Worm (Caenorhabditis elegans): ENCODE measurements around the gene F49C5.9.

DNA sequence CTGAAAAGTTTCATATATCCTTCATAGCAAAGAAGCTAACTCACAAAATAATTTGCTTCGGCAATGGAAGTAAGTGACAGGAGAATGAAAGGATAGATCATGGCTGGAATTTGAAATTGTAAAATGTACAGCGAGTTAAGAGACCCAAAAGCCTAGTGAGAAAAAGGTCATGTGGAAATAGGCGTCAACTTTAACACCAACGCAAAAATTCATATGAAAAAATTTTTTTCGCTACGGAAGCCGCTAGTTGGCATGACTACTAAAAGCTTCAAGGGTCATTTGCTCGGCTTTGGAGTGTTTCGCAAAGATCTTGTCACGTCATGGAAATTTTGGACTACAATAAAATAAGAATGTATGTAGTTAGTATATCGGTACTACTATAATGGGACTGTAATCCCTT lies 26.1 kb upstream of the F49C5.9 start, which contains the start of gene Y38E10A.1:
- TF ChIP-seq hnd-1 (tag; optimal IDR thresholded peaks at IDR 0.05) (no peak), ceh-13 (GFP tag; optimal IDR thresholded peaks at IDR 0.05) (no peak), ama-1 (optimal IDR thresholded peaks at IDR 0.05) (no peak), hmbx-1 (tag; optimal IDR thresholded peaks at IDR 0.05) (no peak), F13C5.2 (tag; optimal IDR thresholded peaks at IDR 0.05) (no peak), ceh-36 (tag; optimal IDR thresholded peaks at IDR 0.05) (no peak), B0310.2 (tag; optimal IDR thresholded peaks at IDR 0.05) (no peak), ets-7 (tag; optimal IDR thresholded peaks at IDR 0.05) (no peak), tbx-11 (GFP tag; IDR thresholded peaks at IDR 0.05) (no peak), aly-1 (tag; optimal IDR thresholded peaks at IDR 0.05) (no peak), tra-4 (tag; optimal IDR thresholded peaks at IDR 0.05) (no peak)
